Worm (Caenorhabditis elegans) whole organism, L1 larva: Measurements from ENCODE around the gene AH10.4.
A peak's percentile ranks its signal among the peaks of the same experiment; 100 is the strongest.

Source experiments
- alr-1 ChIP-seq: fragments of 200-800 bp; sonication (Bioruptor generic); optimal IDR thresholded peaks from 2 replicates; lab custom pipeline; 2018; ENCODE audit warnings: borderline replicate concordance, mild to moderate bottlenecking, missing genetic modification characterization, missing compliant biosample characterization
- blmp-1 ChIP-seq: fragments of 150-350 bp; optimal IDR thresholded peaks from 2 replicates; lab custom pipeline; 2014; ENCODE audit warnings: missing biosample characterization, missing genetic modification characterization
- elt-3 ChIP-seq, 6 experiments: fragments of 150-350 bp in 1 of 6; sonication (generic microtip); optimal IDR thresholded peaks; 2 replicates each; lab custom pipeline; 2017 to 2018; ENCODE audit warnings: missing biosample characterization in 6 of 6, missing genetic modification characterization in 6 of 6, inconsistent platforms in 1 of 6
- grh-1 ChIP-seq: fragments of 200-800 bp; sonication (Bioruptor generic); IDR thresholded peaks from 2 replicates; pipeline ENCODE4 v1.3.6; 2022; ENCODE audit warnings: missing genetic modification reagents, missing genetic modification characterization, missing compliant biosample characterization
- nhr-19 ChIP-seq: fragments of 200-800 bp; sonication (Bioruptor generic); conservative IDR thresholded peaks from 2 replicates; pipeline ENCODE4 v1.3.6; 2022; ENCODE audit warnings: missing genetic modification characterization, missing compliant biosample characterization
- snu-23 ChIP-seq: sonication (generic microtip); optimal IDR thresholded peaks from 2 replicates; lab custom pipeline; 2016; ENCODE audit warnings: missing genetic modification characterization, missing compliant biosample characterization
- unc-62 ChIP-seq: fragments of 150-350 bp; optimal IDR thresholded peaks from 2 replicates; lab custom pipeline; 2014; ENCODE audit warnings: missing biosample characterization, missing genetic modification reagents, missing genetic modification characterization
- zag-1 ChIP-seq: fragments of 150-350 bp; optimal IDR thresholded peaks from 2 replicates; lab custom pipeline; 2014; ENCODE audit warnings: missing biosample characterization, missing genetic modification characterization
- ztf-11 ChIP-seq, 2 experiments: sonication (generic microtip); optimal IDR thresholded peaks; 2 replicates each; lab custom pipeline; 2016 to 2017; ENCODE audit warnings: missing genetic modification characterization in 2 of 2, missing biosample characterization in 1 of 2, missing compliant biosample characterization in 1 of 2

- peak; percentile 68 for TF ChIP-seq blmp-1
- no peak for TF ChIP-seq nhr-19 (GFP tag; lab: Robert Waterston, UW)
- peak in 1 of 6 experiments; percentile 13 for TF ChIP-seq elt-3 (tag; optimal IDR thresholded peaks at IDR 0.05; lab: Kevin White, UChicago)
- TF ChIP-seq snu-23, result peak; percentile 27
- no peak for TF ChIP-seq alr-1
- no peak for TF ChIP-seq ztf-11 (tag; optimal IDR thresholded peaks at IDR 0.05; lab: Kevin White, UChicago)
- no peak for TF ChIP-seq zag-1 (tag; lab: Kevin White, UChicago)
- TF ChIP-seq unc-62 (GFP tag; lab: Kevin White, UChicago), result no peak
- peak; percentile 49; the same call in 1 of the 2 replicates for TF ChIP-seq grh-1 (GFP tag; lab: Robert Waterston, UW)
These were observed 1.8 kb upstream of the AH10.4 start for ce11 chrV:14139252-14140100.
